Fruit fly (Drosophila melanogaster): ENCODE data around the gene dpr2.

dpr2 gene

DNA sequence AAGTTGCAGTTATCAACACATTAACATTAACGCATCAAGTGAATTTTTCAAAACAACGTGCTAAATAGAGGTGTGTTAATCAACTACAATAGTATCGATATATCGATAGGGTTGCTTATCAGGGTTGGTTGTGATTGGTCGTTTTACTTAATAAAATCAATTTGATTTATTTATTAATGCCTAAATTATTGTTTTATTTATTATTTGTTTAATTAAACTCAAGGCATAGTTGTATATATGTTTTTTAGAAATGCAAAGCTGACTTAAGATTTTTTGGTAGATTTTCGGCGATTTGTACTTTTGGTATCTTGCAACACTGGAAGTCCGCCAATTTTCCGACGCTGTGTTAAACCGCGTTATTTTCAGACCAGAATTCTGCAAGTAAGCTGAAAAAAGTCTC lies 47.0 kb upstream of the dpr2 start, which contains the start of the genes Art8 and dUTPase (continued):
- TF ChIP-seq Hr39 (GFP tag; optimal IDR thresholded peaks at IDR 0.05) = no peak
- peak; percentile 12 for TF ChIP-seq Lpt (GFP tag; optimal IDR thresholded peaks at IDR 0.05)
- peak; percentile 38 for TF ChIP-seq CG10669 (GFP tag; optimal IDR thresholded peaks at IDR 0.05)
- no peak; the same call in 1 of the 2 replicates for TF ChIP-seq CG11294 (GFP tag; IDR thresholded peaks at IDR 0.05)
- TF ChIP-seq svp (GFP tag) = no peak
- peak; percentile 39 for TF ChIP-seq CG11762 (GFP tag; optimal IDR thresholded peaks at IDR 0.05; ENCODE audit: insufficient read depth)
- TF ChIP-seq CG8319 (GFP tag; optimal IDR thresholded peaks at IDR 0.05) = peak; percentile 19
- no peak for TF ChIP-seq CG6276 (GFP tag; optimal IDR thresholded peaks at IDR 0.05)
- 0 out of 3 replicates have a peak, but pooled peaks have one; percentile 19 for TF ChIP-seq CG6163 (GFP tag; IDR thresholded peaks at IDR 0.05)
- peak; percentile 53 for TF ChIP-seq Eip93F (GFP tag; optimal IDR thresholded peaks at IDR 0.05)
- TF ChIP-seq Met (GFP tag; optimal IDR thresholded peaks at IDR 0.05) = peak; percentile 66

- no peak for TF ChIP-seq dac (GFP tag; optimal IDR thresholded peaks at IDR 0.05)
- no peak for TF ChIP-seq CG32006 (GFP tag; optimal IDR thresholded peaks at IDR 0.05)
- no peak for TF ChIP-seq Gug (GFP tag; IDR thresholded peaks at IDR 0.05)
- TF ChIP-seq CG6854 (GFP tag; optimal IDR thresholded peaks at IDR 0.05) = peak; percentile 23
- TF ChIP-seq achi (GFP tag; optimal IDR thresholded peaks at IDR 0.05) = no peak
- TF ChIP-seq CG7368 (GFP tag; optimal IDR thresholded peaks at IDR 0.05) = no peak
- no peak for TF ChIP-seq eg (GFP tag; IDR thresholded peaks at IDR 0.05)
- TF ChIP-seq CG10631 (GFP tag; optimal IDR thresholded peaks at IDR 0.05) = no peak
Observed at dm6 chr2L:11004674-11005045, 40.7 kb upstream of the dpr2 start, which contains the start of gene Nup154. Gene Nup154, plus strand, starts transcription at chr2L:11004820.

- TF ChIP-seq achi (GFP tag; optimal IDR thresholded peaks at IDR 0.05) = no peak
- no peak for TF ChIP-seq CG6276 (GFP tag; optimal IDR thresholded peaks at IDR 0.05)
- TF ChIP-seq fd59A (GFP tag; optimal IDR thresholded peaks at IDR 0.05) = peak; percentile 39
- TF ChIP-seq cyc (GFP tag; optimal IDR thresholded peaks at IDR 0.05) = peak; percentile 44
- peak; percentile 54 for TF ChIP-seq CG6792 (GFP tag; optimal IDR thresholded peaks at IDR 0.05)
- peak; percentile 75 for TF ChIP-seq Sox102F (GFP tag; optimal IDR thresholded peaks at IDR 0.05)
- TF ChIP-seq Met (GFP tag; optimal IDR thresholded peaks at IDR 0.05) = peak; percentile 77
- TF ChIP-seq lz (GFP tag; optimal IDR thresholded peaks at IDR 0.05) = peak; percentile 71
- peak; percentile 59 for TF ChIP-seq acj6 (GFP tag; optimal IDR thresholded peaks at IDR 0.05)
- TF ChIP-seq spab (GFP tag; optimal IDR thresholded peaks at IDR 0.05) = no peak
- no peak for TF ChIP-seq Ets21C (GFP tag; optimal IDR thresholded peaks at IDR 0.05)
- TF ChIP-seq Hr39 (GFP tag; optimal IDR thresholded peaks at IDR 0.05) = no peak
- TF ChIP-seq CG6808 (GFP tag; optimal IDR thresholded peaks at IDR 0.05) = no peak
- no peak for TF ChIP-seq CG11294 (GFP tag; IDR thresholded peaks at IDR 0.05)
- TF ChIP-seq Eip93F (GFP tag; optimal IDR thresholded peaks at IDR 0.05) = no peak
- TF ChIP-seq Hr4 (GFP tag; optimal IDR thresholded peaks at IDR 0.05) = no peak
- peak; percentile 34 for TF ChIP-seq CG31627 (GFP tag; optimal IDR thresholded peaks at IDR 0.05)
- TF ChIP-seq CG7368 (GFP tag; optimal IDR thresholded peaks at IDR 0.05) = peak; percentile 63
- TF ChIP-seq CG6854 (GFP tag; optimal IDR thresholded peaks at IDR 0.05) = peak; percentile 95
- TF ChIP-seq Sox14 (GFP tag; optimal IDR thresholded peaks at IDR 0.05) = no peak
- peak; percentile 60 for TF ChIP-seq OdsH (GFP tag; optimal IDR thresholded peaks at IDR 0.05)
- TF ChIP-seq Eip78C (GFP tag) = peak; percentile 92
- TF ChIP-seq dsx (GFP tag; optimal IDR thresholded peaks at IDR 0.05; ENCODE audit: poor library complexity, severe bottlenecking) = no peak
- TF ChIP-seq esn (GFP tag; optimal IDR thresholded peaks at IDR 0.05) = peak; percentile 72
- TF ChIP-seq CG8319 (GFP tag; optimal IDR thresholded peaks at IDR 0.05) = peak; percentile 44
- no peak for TF ChIP-seq svp (GFP tag)
- TF ChIP-seq Blimp-1 (GFP tag; optimal IDR thresholded peaks at IDR 0.05) = peak; percentile 34
- no peak for TF ChIP-seq eg (GFP tag; IDR thresholded peaks at IDR 0.05)
- peak; percentile 35 for TF ChIP-seq CG3032 (tag; optimal IDR thresholded peaks at IDR 0.05)
- TF ChIP-seq CG8632 (GFP tag; optimal IDR thresholded peaks at IDR 0.05) = peak; percentile 71
- no peak for TF ChIP-seq dac (GFP tag; optimal IDR thresholded peaks at IDR 0.05)
- peak; percentile 29 for TF ChIP-seq CG11762 (GFP tag; optimal IDR thresholded peaks at IDR 0.05; ENCODE audit: insufficient read depth)
- TF ChIP-seq fd85E (GFP tag; optimal IDR thresholded peaks at IDR 0.05) = peak; percentile 17
- peak; percentile 71 for TF ChIP-seq topi (GFP tag; optimal IDR thresholded peaks at IDR 0.05)
- no peak for TF ChIP-seq CG10631 (GFP tag; optimal IDR thresholded peaks at IDR 0.05)
Observed at dm6 chr2L:11003925-11004673, 40.1 kb upstream of the dpr2 start, which contains the start of gene RpL9. Gene RpL9, minus strand, starts transcription at chr2L:11004189.
